Worm (Caenorhabditis elegans): ENCODE data around the gene tin-9.2.

The tin-9.2 gene

DNA sequence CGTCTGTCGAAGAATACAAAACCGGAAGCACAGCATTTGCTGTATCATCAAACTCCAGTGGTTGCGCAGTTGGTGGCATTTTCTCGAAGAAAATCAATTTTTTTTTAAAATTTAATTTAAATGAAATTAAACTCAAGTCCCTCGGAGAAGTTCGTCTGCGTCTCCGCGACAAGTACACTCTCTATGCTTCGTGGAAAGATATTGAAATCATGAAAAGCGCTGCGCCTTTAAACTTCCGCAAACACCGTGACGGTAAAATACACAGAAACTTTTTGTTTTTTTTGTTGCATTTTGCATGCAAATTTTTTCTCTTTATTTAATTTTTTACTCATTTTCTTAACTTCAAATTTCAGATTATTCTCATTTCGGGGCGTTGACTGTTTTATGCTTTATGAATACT lies at the start of gene tin-9.2, which contains the start of the genes dli-1 and exos-4.1:
Gene tin-9.2 (plus strand): TSS at position 344 of the 400 bp plus-strand sequence.
Gene dli-1 (minus strand): TSS at position 141 of the 400 bp plus-strand sequence.
Gene exos-4.1 (plus strand): TSS at position 348 of the 400 bp plus-strand sequence.
- TF ChIP-seq ztf-29 (GFP tag; IDR thresholded peaks at IDR 0.05) (no peak), cog-1 (tag; optimal IDR thresholded peaks at IDR 0.05) (peak; percentile 42)

DNA sequence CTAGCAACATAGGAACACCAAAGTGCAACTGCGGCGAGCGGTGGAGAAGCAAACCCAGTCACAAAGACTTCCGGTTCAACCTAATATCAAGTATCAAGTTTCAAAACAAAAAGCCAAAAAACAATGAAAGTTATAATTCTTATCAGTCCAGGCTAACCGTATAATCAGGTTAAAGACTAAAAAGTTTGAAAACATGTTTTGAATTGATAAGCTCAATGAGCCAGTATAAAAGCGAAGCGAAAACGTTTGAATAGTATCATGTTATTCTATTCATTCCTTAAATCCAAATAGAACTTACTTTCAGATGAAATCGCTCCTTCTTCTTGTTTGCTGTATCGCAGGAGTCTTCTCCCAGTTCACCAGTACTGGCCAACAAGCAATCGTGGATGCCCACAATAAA lies 47.7 kb upstream of the tin-9.2 start, which contains the start of gene scl-11:
Gene scl-11 (plus strand): TSS at position 301 of the 400 bp plus-strand sequence.
- TF ChIP-seq klf-2 (GFP tag; conservative IDR thresholded peaks at IDR 0.05), result no peak
- no peak for TF ChIP-seq ztf-29 (GFP tag; IDR thresholded peaks at IDR 0.05)

DNA sequence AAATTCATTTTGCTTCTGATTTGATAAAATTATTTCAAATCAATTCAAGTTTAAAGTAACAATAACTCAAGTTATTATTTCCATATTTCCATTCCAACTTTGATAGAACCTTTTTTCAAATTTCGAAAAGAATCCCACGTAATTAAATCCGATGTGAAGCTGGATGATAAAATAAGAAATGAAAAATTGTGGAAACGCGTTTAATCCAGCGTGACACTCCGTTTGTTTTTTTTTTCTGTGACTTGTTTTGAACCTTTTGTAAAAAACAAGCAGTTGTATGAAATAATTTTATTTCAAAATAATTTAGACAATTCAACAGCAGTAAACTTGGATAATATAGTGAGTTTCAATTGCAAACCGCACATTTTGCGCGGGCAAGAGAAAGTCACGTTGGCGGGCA lies 46.2 kb upstream of the tin-9.2 start, which contains the start of gene F49E11.7:
Gene F49E11.7 (plus strand): TSS at position 301 of the 400 bp plus-strand sequence.
- TF ChIP-seq tab-1 (GFP tag; IDR thresholded peaks at IDR 0.05) (no peak), med-1 (GFP tag; optimal IDR thresholded peaks at IDR 0.05; ENCODE audit: insufficient read depth) (no peak)

DNA sequence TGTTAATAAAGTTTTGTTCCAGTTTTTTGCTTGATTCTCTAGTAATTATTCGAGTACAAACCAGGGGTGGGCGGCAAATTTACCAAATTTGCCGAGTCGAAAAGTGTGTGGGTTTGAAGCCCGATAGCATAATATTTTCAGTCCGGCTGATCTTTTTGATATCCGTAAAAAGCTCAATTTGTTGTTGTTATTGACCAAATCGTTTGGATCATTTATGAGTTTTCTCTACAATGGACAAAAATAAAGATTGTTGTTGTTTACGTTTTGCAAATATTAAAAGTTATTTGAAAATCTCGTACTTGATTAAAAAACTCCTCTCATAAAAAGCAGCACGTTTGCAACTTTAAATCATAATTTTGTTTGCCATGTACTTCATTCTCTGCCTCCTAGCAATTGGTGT lies 42.8 kb upstream of the tin-9.2 start, which contains the start of gene scl-1:
Gene scl-1 (plus strand): TSS at position 301 of the 400 bp plus-strand sequence.
- no peak for TF ChIP-seq klf-2 (GFP tag; conservative IDR thresholded peaks at IDR 0.05)
- no peak for TF ChIP-seq flt-1 (GFP tag; IDR thresholded peaks at IDR 0.05)
- no peak for TF ChIP-seq T22C8.4 (GFP tag; IDR thresholded peaks at IDR 0.05)
- no peak for TF ChIP-seq ref-1 (GFP tag; conservative IDR thresholded peaks at IDR 0.05)
- no peak for TF ChIP-seq med-1 (GFP tag; optimal IDR thresholded peaks at IDR 0.05; ENCODE audit: insufficient read depth)
- no peak for TF ChIP-seq ztf-23 (GFP tag; IDR thresholded peaks at IDR 0.05)
- no peak for TF ChIP-seq ztf-29 (GFP tag; IDR thresholded peaks at IDR 0.05)
- TF ChIP-seq tab-1 (GFP tag; IDR thresholded peaks at IDR 0.05), result no peak
- no peak for TF ChIP-seq cog-1 (tag; optimal IDR thresholded peaks at IDR 0.05)

DNA sequence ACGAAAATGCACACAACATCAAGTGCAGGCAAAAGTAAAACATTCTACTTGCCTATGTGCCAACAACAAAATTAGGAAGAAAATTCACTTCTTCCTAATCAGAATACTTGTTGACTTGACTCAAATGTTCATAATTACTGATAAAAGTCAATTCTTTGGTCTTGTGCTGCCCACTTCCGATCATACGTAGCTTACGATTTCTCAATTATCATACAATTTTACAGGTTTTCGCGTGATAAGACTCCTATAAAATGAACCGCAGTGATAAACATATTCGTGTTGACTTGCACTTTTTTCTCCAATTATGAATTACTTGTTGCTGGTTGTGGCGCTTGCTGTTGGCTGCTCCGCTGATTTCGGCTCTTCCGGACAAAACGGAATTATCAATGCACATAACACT lies 41.4 kb upstream of the tin-9.2 start, which contains the start of gene scl-2:
Gene scl-2 (plus strand): TSS at position 293 of the 400 bp plus-strand sequence.
- no peak for TF ChIP-seq flt-1 (GFP tag; IDR thresholded peaks at IDR 0.05)
- TF ChIP-seq cog-1 (tag; optimal IDR thresholded peaks at IDR 0.05), result no peak
- no peak for TF ChIP-seq T22C8.4 (GFP tag; IDR thresholded peaks at IDR 0.05)
- no peak for TF ChIP-seq ztf-29 (GFP tag; IDR thresholded peaks at IDR 0.05)
- TF ChIP-seq ref-1 (GFP tag; conservative IDR thresholded peaks at IDR 0.05), result no peak
- TF ChIP-seq ztf-23 (GFP tag; IDR thresholded peaks at IDR 0.05), result no peak
- TF ChIP-seq med-1 (GFP tag; optimal IDR thresholded peaks at IDR 0.05; ENCODE audit: insufficient read depth), result no peak
- TF ChIP-seq klf-2 (GFP tag; conservative IDR thresholded peaks at IDR 0.05), result no peak

DNA sequence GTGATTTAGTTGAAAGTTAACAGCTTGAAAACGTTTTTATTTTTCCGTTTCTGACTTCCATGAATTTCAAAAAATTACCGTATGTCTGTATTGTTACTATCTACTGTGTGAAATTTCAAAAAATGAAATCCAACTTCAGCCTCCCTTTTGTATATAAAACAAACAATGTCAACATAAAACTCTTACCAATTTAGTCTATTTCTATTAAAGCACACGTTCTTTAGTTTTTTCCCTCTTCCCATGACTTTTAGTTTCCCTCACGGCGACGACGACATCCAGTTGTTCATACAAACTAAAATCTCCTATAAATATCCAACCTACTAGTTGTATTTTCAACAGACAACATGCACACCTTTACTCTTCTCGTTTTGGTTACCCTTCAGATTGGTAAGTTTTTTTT lies 39.5 kb upstream of the tin-9.2 start, which contains the start of gene scl-3:
Gene scl-3 (plus strand): TSS at position 301 of the 400 bp plus-strand sequence.
- TF ChIP-seq tab-1 (GFP tag; IDR thresholded peaks at IDR 0.05) (no peak), T22C8.4 (GFP tag; IDR thresholded peaks at IDR 0.05) (no peak), klf-2 (GFP tag; conservative IDR thresholded peaks at IDR 0.05) (no peak), cog-1 (tag; optimal IDR thresholded peaks at IDR 0.05) (no peak), ztf-23 (GFP tag; IDR thresholded peaks at IDR 0.05) (no peak), ztf-29 (GFP tag; IDR thresholded peaks at IDR 0.05) (no peak), med-1 (GFP tag; optimal IDR thresholded peaks at IDR 0.05; ENCODE audit: insufficient read depth) (no peak), ref-1 (GFP tag; conservative IDR thresholded peaks at IDR 0.05) (no peak)

DNA sequence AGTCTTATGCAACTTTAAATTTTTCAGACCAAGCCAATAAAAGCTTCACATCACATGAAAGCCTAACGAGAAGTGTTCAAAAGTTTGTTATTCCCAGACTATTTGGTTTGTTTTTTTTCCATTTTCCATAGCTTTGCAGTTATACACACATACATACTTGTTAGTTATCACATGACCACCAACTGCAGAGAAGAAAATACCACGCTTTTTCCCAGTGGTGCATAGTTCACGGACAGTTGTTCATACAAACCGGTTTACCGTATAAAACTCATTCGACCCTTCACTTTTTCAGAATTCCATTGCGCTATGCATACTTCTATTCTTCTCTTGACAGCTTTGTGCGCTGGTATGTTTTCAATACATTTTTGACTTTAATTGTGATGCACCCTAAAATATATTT lies 35.1 kb upstream of the tin-9.2 start, which contains the start of gene scl-5:
Gene scl-5 (plus strand): TSS at position 301 of the 400 bp plus-strand sequence.
- TF ChIP-seq ztf-29 (GFP tag; IDR thresholded peaks at IDR 0.05), result no peak
- TF ChIP-seq med-1 (GFP tag; optimal IDR thresholded peaks at IDR 0.05; ENCODE audit: insufficient read depth), result no peak
- TF ChIP-seq T22C8.4 (GFP tag; IDR thresholded peaks at IDR 0.05), result no peak
- TF ChIP-seq flt-1 (GFP tag; IDR thresholded peaks at IDR 0.05), result no peak
- TF ChIP-seq cog-1 (tag; optimal IDR thresholded peaks at IDR 0.05), result no peak
- TF ChIP-seq ztf-23 (GFP tag; IDR thresholded peaks at IDR 0.05), result no peak
- TF ChIP-seq tab-1 (GFP tag; IDR thresholded peaks at IDR 0.05), result no peak
- TF ChIP-seq klf-2 (GFP tag; conservative IDR thresholded peaks at IDR 0.05), result no peak
- no peak for TF ChIP-seq ref-1 (GFP tag; conservative IDR thresholded peaks at IDR 0.05)

DNA sequence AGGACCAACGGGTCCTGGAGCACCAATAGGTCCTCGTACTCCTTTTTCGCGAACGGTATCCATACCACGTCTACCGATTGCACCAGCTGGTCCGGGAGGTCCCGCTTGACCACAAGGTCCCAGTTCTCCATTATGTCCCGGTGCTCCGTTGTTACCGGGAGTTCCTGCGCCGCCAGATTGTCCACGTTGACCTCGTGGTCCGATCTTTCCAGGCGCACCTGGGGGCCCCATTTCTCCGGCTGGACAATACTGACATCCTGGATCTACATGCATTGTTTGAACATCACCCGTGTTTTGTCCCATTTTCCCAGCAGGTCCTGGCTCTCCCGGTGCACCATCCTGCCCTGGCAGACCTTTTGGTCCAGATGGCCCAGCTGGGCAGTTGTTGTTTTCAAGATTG lies 32.8 kb upstream of the tin-9.2 start:
- TF ChIP-seq ref-1 (GFP tag; conservative IDR thresholded peaks at IDR 0.05) (no peak), flt-1 (GFP tag; IDR thresholded peaks at IDR 0.05) (no peak), ztf-23 (GFP tag; IDR thresholded peaks at IDR 0.05) (no peak)

DNA sequence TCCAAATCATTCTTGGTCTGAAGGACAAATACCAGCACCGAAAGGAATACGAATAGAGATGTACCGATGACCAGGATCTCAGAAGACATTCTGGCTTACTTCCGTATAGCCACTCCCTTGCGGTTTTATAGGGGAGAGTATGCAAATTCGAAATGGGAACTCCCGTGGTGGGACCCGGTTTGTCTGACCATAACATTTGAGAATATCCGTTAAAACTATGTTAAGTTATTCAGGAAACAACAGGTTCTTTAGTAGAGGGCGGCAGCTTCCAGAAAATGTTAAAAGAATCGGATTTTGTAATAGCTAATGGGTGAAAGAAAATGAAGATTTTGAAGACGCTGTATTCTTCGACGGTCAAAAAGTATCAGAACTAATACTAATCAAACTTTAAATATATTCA lies 31.6 kb upstream of the tin-9.2 start, which contains the start of gene col-131:
Gene col-131 (minus strand): TSS at position 101 of the 400 bp plus-strand sequence.
- TF ChIP-seq cog-1 (tag; optimal IDR thresholded peaks at IDR 0.05) (no peak), flt-1 (GFP tag; IDR thresholded peaks at IDR 0.05) (no peak)

DNA sequence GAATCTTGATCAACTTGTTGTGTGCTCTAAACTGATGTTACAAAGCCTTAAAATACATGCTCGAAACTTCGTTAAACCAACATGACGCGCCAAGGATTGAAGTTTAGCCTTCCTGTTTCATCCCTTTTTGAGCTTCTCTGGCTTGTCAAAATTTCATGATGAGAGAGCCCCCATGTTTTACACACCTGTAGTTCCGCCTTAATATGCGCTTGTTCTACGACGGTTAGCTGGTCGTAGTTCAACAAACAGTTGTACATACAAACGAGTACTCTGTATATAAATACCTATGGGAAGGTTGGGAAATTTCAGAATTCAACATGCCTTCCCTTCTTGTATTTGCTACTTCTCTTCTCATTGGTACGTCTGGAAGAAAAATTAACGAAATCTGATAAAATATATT lies 30.3 kb upstream of the tin-9.2 start, which contains the start of gene scl-6:
Gene scl-6 (plus strand): TSS at position 301 of the 400 bp plus-strand sequence.
- no peak for TF ChIP-seq ztf-29 (GFP tag; IDR thresholded peaks at IDR 0.05)
- no peak for TF ChIP-seq T22C8.4 (GFP tag; IDR thresholded peaks at IDR 0.05)
- TF ChIP-seq klf-2 (GFP tag; conservative IDR thresholded peaks at IDR 0.05), result no peak
- TF ChIP-seq tab-1 (GFP tag; IDR thresholded peaks at IDR 0.05), result no peak
- no peak for TF ChIP-seq med-1 (GFP tag; optimal IDR thresholded peaks at IDR 0.05; ENCODE audit: insufficient read depth)
- TF ChIP-seq flt-1 (GFP tag; IDR thresholded peaks at IDR 0.05), result no peak
- no peak for TF ChIP-seq cog-1 (tag; optimal IDR thresholded peaks at IDR 0.05)
- no peak for TF ChIP-seq ref-1 (GFP tag; conservative IDR thresholded peaks at IDR 0.05)
- TF ChIP-seq ztf-23 (GFP tag; IDR thresholded peaks at IDR 0.05), result no peak

DNA sequence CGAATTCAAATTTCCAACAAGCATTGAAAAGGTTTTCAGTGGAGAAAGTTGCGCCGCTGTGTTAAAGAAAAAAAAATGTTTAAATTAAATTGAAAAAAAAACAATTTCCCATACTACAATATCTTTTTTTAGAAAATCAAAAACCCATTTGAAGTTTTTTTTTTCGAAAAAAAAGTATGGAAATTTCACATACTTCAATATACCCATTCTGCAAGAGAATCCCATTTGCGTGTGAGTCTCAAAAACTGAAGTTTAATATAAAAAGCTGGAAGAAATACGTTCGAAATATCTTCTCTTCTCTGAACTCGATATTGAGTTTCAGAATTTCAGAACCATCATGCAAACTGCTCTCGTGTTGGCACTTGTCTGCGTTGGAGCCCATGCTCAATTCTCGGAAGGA lies 28.7 kb upstream of the tin-9.2 start, which contains the start of gene scl-7:
Gene scl-7 (plus strand): TSS at position 301 of the 400 bp plus-strand sequence.
- TF ChIP-seq flt-1 (GFP tag; IDR thresholded peaks at IDR 0.05), result no peak
- no peak for TF ChIP-seq ref-1 (GFP tag; conservative IDR thresholded peaks at IDR 0.05)
- no peak for TF ChIP-seq ztf-23 (GFP tag; IDR thresholded peaks at IDR 0.05)
- TF ChIP-seq T22C8.4 (GFP tag; IDR thresholded peaks at IDR 0.05), result no peak

Data from whole organism, midembryonic.